Worm (Caenorhabditis elegans): ENCODE data around the gene appg-1.

DNA sequence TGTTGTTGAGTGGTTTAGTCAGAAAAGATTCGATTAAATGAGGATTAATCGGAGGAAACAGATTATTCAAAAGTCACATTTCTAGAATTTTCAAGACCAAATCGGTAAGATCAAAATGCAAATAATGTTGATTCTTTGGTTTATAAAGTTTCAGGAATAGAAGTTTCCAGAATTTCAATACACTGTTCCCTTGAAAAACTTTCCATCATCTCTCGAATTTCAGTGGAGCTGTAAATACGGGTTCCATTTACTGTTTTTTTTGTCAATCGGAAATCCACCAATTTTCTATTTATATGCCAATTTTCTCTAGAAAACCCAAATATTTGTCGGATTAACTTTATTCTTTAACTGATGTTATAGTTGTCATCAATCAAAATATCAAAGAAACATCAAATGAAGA is 42.7 kb upstream of the appg-1 start:
- TF ChIP-seq ceh-20 (GFP tag; IDR thresholded peaks at IDR 0.05) (no peak), nhr-11 (tag; optimal IDR thresholded peaks at IDR 0.05) (no peak), unc-62 (GFP tag; optimal IDR thresholded peaks at IDR 0.05 in 1 of 2) (no peak), unc-62 (tag; optimal IDR thresholded peaks at IDR 0.05) (no peak), egl-27 (tag; optimal IDR thresholded peaks at IDR 0.05) (no peak), skn-1 (tag; optimal IDR thresholded peaks at IDR 0.05) (no peak), sdz-12 (GFP tag; optimal IDR thresholded peaks at IDR 0.05) (no peak), fos-1 (tag; optimal IDR thresholded peaks at IDR 0.05) (no peak), pqm-1 (tag; optimal IDR thresholded peaks at IDR 0.05) (no peak), lin-39 (tag; optimal IDR thresholded peaks at IDR 0.05) (no peak), lin-13 (GFP tag; optimal IDR thresholded peaks at IDR 0.05) (no peak)

Measured in whole organism, L4 larva.